Worm (Caenorhabditis elegans) whole organism, L2 larva: ENCODE results near the gene Y41E3.8.

Source experiments
- C34F6.9 ChIP-seq: fragments of 150-350 bp; optimal IDR thresholded peaks from 2 replicates; lab custom pipeline; 2014; ENCODE audit warnings: missing biosample characterization, missing genetic modification characterization
- R02D3.7 ChIP-seq: fragments of 150-350 bp; optimal IDR thresholded peaks from 2 replicates; lab custom pipeline; 2014; ENCODE audit warnings: missing biosample characterization, missing genetic modification characterization
- alr-1 ChIP-seq: fragments of 150-350 bp; optimal IDR thresholded peaks from 2 replicates; lab custom pipeline; 2014; ENCODE audit warnings: missing biosample characterization, missing genetic modification characterization
- aly-2 ChIP-seq: fragments of 150-350 bp; optimal IDR thresholded peaks from 2 replicates; lab custom pipeline; 2014; ENCODE audit warnings: missing biosample characterization, missing genetic modification characterization
- blmp-1 ChIP-seq: sonication (generic microtip); optimal IDR thresholded peaks from 2 replicates; lab custom pipeline; 2017; ENCODE audit warnings: missing genetic modification characterization, mild to moderate bottlenecking, missing compliant biosample characterization, antibody characterized with exemption, moderate library complexity; ENCODE audit not compliant: insufficient read depth
- ceh-16 ChIP-seq: fragments of 150-350 bp; optimal IDR thresholded peaks from 2 replicates; lab custom pipeline; 2014; ENCODE audit warnings: missing biosample characterization, missing genetic modification characterization
- ceh-82 ChIP-seq: fragments of 150-350 bp; optimal IDR thresholded peaks from 2 replicates; lab custom pipeline; 2014; ENCODE audit warnings: missing biosample characterization, missing genetic modification characterization
- crh-2 ChIP-seq: sonication (generic microtip); optimal IDR thresholded peaks from 2 replicates; lab custom pipeline; 2017; ENCODE audit warnings: missing biosample characterization, missing genetic modification characterization
- elt-1 ChIP-seq: fragments of 150-350 bp; optimal IDR thresholded peaks from 2 replicates; lab custom pipeline; 2014; ENCODE audit warnings: missing biosample characterization, missing genetic modification characterization
- elt-3 ChIP-seq: sonication (generic microtip); optimal IDR thresholded peaks from 2 replicates; lab custom pipeline; 2017; ENCODE audit warnings: missing biosample characterization, missing genetic modification characterization
- lin-39 ChIP-seq: fragments of 150-350 bp; optimal IDR thresholded peaks from 2 replicates; lab custom pipeline; 2014; ENCODE audit warnings: missing biosample characterization, missing genetic modification reagents, missing genetic modification characterization
- mab-5 ChIP-seq: fragments of 150-350 bp; optimal IDR thresholded peaks from 2 replicates; lab custom pipeline; 2014; ENCODE audit warnings: missing biosample characterization, missing genetic modification characterization
- mdl-1 ChIP-seq, 2 experiments: fragments of 150-350 bp in 1 of 2; sonication (generic microtip) in 1 of 2; optimal IDR thresholded peaks; 2 replicates each; lab custom pipeline; 2017; ENCODE audit warnings: missing biosample characterization in 2 of 2, missing genetic modification characterization in 2 of 2
- nhr-10 ChIP-seq: sonication (generic microtip); optimal IDR thresholded peaks from 2 replicates; lab custom pipeline; 2017; ENCODE audit warnings: missing biosample characterization, missing genetic modification characterization
- nhr-11 ChIP-seq: fragments of 150-350 bp; optimal IDR thresholded peaks from 2 replicates; lab custom pipeline; 2014; ENCODE audit warnings: missing biosample characterization, missing genetic modification characterization
- nhr-12 ChIP-seq: fragments of 150-350 bp; optimal IDR thresholded peaks from 2 replicates; lab custom pipeline; 2014; ENCODE audit warnings: missing biosample characterization, missing genetic modification characterization
- nhr-21 ChIP-seq: fragments of 150-350 bp; optimal IDR thresholded peaks from 2 replicates; lab custom pipeline; 2014; ENCODE audit warnings: missing biosample characterization, missing genetic modification characterization
- nhr-25 ChIP-seq: fragments of 150-350 bp; sonication (generic microtip); optimal IDR thresholded peaks from 3 replicates; lab custom pipeline; 2014; ENCODE audit warnings: missing biosample characterization, missing genetic modification characterization
- nhr-6 ChIP-seq: fragments of 150-350 bp; optimal IDR thresholded peaks from 2 replicates; lab custom pipeline; 2014; ENCODE audit warnings: missing biosample characterization, missing genetic modification characterization
- nhr-77 ChIP-seq: fragments of 150-350 bp; optimal IDR thresholded peaks from 2 replicates; lab custom pipeline; 2014; ENCODE audit warnings: missing biosample characterization, missing genetic modification characterization
- peb-1 ChIP-seq: fragments of 150-350 bp; optimal IDR thresholded peaks from 2 replicates; lab custom pipeline; 2014; ENCODE audit warnings: missing biosample characterization, missing genetic modification characterization
- skn-1 ChIP-seq: sonication (generic microtip); optimal IDR thresholded peaks from 2 replicates; lab custom pipeline; 2017; ENCODE audit warnings: missing biosample characterization, missing genetic modification characterization
- sma-3 ChIP-seq: sonication (generic microtip); optimal IDR thresholded peaks from 2 replicates; lab custom pipeline; 2016; ENCODE audit warnings: missing genetic modification reagents, missing genetic modification characterization, missing compliant biosample characterization
- sma-9 ChIP-seq, 2 experiments: fragments of 150-350 bp in 1 of 2; sonication (generic microtip) in 1 of 2; optimal IDR thresholded peaks; 2 replicates each; lab custom pipeline; 2014 to 2016; ENCODE audit warnings: missing genetic modification characterization in 2 of 2, mild to moderate bottlenecking in 1 of 2, missing biosample characterization in 1 of 2, missing compliant biosample characterization in 1 of 2, missing genetic modification reagents in 1 of 2, moderate library complexity in 1 of 2
- snpc-4 ChIP-seq: fragments of 150-350 bp; optimal IDR thresholded peaks from 2 replicates; lab custom pipeline; 2014; ENCODE audit warnings: missing biosample characterization, missing genetic modification characterization
- unc-55 ChIP-seq: fragments of 150-350 bp; sonication (generic microtip); optimal IDR thresholded peaks from 3 replicates; lab custom pipeline; 2014; ENCODE audit warnings: missing biosample characterization, missing genetic modification reagents, missing genetic modification characterization
- unc-62 ChIP-seq: fragments of 150-350 bp; optimal IDR thresholded peaks from 2 replicates; lab custom pipeline; 2014; ENCODE audit warnings: missing biosample characterization, missing genetic modification reagents, missing genetic modification characterization
- zag-1 ChIP-seq: fragments of 150-350 bp; optimal IDR thresholded peaks from 2 replicates; lab custom pipeline; 2014; ENCODE audit warnings: missing biosample characterization, missing genetic modification characterization
- ztf-1 ChIP-seq: fragments of 200-800 bp; sonication (Bioruptor generic); conservative IDR thresholded peaks from 2 replicates; pipeline ENCODE4 v1.3.6; 2022; ENCODE audit warnings: missing genetic modification characterization, missing compliant biosample characterization
- ztf-11 ChIP-seq: sonication (generic microtip); optimal IDR thresholded peaks from 2 replicates; lab custom pipeline; 2017; ENCODE audit warnings: missing biosample characterization, missing genetic modification characterization

Y41E3.8 gene

DNA sequence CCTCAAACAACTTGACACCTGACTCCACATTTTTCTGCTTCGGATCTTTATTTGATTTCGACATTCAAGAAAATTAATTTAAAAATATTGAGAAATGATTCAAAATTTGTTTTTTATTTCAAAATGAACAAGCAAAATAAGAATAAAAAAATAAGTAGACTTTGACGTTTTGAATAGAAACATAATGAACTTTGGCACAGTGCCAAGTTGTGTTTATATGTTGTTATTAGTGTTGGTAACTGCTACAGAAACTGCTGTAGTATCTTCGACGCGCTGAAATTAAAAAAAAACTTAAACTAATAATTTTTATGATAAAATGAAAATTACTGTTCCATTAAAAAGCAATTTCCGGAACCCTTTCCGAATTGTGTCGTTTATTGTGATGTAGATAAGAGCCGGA lies 36.9 kb upstream of the Y41E3.8 start, which contains the start of gene Y41E3.18:
TSS of gene Y41E3.18 (minus strand) at position 101 of the 400 bp plus-strand sequence.
- TF ChIP-seq alr-1 (tag; lab: Kevin White, UChicago) (no peak), nhr-6 (tag; lab: Kevin White, UChicago) (no peak), elt-1 (tag; lab: Kevin White, UChicago) (no peak)

DNA sequence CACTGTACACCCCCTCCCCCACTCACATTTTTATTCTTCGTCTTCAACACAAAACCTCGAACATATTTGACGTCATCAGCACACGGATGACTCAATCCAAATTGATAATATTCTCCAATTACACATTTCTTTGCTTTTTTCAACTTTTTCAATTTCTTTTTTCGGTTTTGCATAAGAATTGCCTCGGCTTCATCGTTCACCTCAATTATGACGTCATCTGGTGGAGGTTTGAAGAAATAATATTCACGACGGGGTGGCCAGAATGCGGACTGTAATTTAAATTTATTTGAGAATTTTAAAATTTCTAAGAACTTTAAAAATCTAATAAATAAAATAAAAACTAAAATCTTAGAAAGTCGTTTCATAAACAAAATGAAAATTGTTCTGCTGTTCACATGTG lies 35.0 kb upstream of the Y41E3.8 start:
- no peak for TF ChIP-seq nhr-21
- TF ChIP-seq nhr-10 (tag; lab: Kevin White, UChicago): no peak
- no peak for TF ChIP-seq nhr-11
- no peak for TF ChIP-seq crh-2 (tag; lab: Kevin White, UChicago)
- no peak for TF ChIP-seq ceh-16

DNA sequence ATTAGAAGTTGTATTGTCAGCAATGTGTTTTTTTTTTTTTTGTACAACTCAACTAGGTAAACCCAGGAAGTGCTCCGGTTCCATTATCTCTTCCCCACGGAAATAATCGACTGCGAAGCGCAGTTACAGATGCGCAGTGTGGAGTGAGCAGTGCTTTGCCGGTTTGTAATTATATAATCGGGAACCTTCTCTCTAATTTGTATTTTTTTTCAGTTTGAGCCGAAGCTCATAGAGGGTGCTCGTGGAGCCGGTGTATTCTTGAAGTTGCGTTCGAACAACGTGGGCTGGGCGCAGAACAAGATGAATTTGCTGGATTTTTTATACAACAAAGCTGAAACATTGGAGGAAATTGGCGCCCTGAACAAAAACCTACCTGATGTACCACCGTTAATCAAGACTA lies 29.2 kb upstream of the Y41E3.8 start, which contains the start of gene Y41E3.13:
TSS of gene Y41E3.13 (plus strand) at position 301 of the 400 bp plus-strand sequence.
- TF ChIP-seq R02D3.7 (tag; lab: Kevin White, UChicago): no peak
- TF ChIP-seq peb-1: no peak
- no peak for TF ChIP-seq ztf-1 (GFP tag; lab: Robert Waterston, UW)
- no peak for TF ChIP-seq unc-55 (GFP tag; lab: Kevin White, UChicago)
- TF ChIP-seq nhr-77: no peak
- TF ChIP-seq zag-1 (tag; lab: Kevin White, UChicago): no peak

DNA sequence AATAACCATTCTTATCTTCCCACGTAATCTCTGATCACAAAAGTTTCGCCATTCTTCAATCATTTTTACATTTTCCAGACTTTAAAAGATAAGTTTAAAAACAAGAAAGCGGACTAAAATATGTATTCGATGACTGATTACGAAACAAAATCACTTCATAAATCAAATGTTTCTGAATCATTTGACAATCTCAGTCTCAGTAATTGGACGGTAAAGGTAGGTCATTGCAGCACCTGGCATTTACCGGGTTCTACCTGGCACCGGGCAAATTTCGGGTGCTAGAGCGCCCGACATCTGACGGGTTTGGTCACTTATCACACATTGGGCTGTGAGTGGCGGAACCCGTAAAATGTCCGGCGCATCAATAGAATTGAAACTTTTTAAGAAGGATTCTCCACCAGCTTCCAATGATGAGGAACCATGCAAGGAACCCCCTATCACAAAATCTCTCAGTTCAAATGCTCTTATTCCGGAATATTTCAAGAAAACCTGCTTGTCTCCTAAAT lies 27.4 kb upstream of the Y41E3.8 start, which contains the start of gene Y41E3.19:
TSS of gene Y41E3.19 (plus strand) at position 51 of the 506 bp plus-strand sequence.
- no peak for TF ChIP-seq crh-2 (tag; lab: Kevin White, UChicago)
- TF ChIP-seq skn-1 (tag; lab: Kevin White, UChicago): no peak
- no peak for TF ChIP-seq sma-3 (GFP tag; lab: Kevin White, UChicago)
- TF ChIP-seq elt-3 (tag; lab: Kevin White, UChicago): no peak
- TF ChIP-seq mab-5 (tag; lab: Kevin White, UChicago): no peak
- TF ChIP-seq snpc-4 (tag; lab: Kevin White, UChicago): no peak

DNA sequence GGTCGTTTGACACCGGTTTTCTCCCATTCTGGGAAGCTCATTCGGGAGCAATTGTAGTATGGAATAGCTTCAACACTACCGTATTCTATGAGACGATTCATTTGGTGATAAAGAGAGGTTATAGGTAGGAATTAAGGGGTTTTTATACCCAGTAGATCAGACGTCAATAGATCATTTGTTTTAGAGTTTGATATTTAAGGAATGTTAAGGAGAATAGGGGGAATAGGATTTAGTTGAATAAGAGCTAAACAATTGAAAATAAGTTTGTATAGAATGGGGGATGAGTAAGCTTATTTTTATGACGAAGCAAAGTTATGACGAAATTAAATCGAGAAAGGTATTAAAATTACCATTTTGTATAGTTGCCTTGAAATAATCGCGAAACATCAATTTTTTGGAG lies 24.5 kb upstream of the Y41E3.8 start, which contains the start of gene srt-47:
TSS of gene srt-47 (minus strand) at position 101 of the 400 bp plus-strand sequence.
- no peak for TF ChIP-seq sma-3 (GFP tag; lab: Kevin White, UChicago)
- TF ChIP-seq C34F6.9 (tag; lab: Kevin White, UChicago): no peak
- TF ChIP-seq aly-2: no peak
- no peak for TF ChIP-seq nhr-77
- no peak for TF ChIP-seq ztf-11 (tag; lab: Kevin White, UChicago)
- no peak for TF ChIP-seq blmp-1
- TF ChIP-seq mdl-1 (tag; optimal IDR thresholded peaks at IDR 0.05; lab: Kevin White, UChicago): no peak
- no peak for TF ChIP-seq unc-62 (GFP tag; lab: Kevin White, UChicago)
- no peak for TF ChIP-seq R02D3.7 (tag; lab: Kevin White, UChicago)
- no peak for TF ChIP-seq ceh-82 (tag; lab: Kevin White, UChicago)
- no peak for TF ChIP-seq peb-1
- TF ChIP-seq unc-55 (GFP tag; lab: Kevin White, UChicago): no peak
- TF ChIP-seq nhr-25 (tag; lab: Kevin White, UChicago): no peak
- no peak for TF ChIP-seq nhr-21
- TF ChIP-seq sma-9 (GFP tag; optimal IDR thresholded peaks at IDR 0.05; lab: Kevin White, UChicago): no peak
- TF ChIP-seq sma-9 (tag; optimal IDR thresholded peaks at IDR 0.05; lab: Kevin White, UChicago): no peak
- no peak for TF ChIP-seq mab-5 (tag; lab: Kevin White, UChicago)
- no peak for TF ChIP-seq ceh-16

DNA sequence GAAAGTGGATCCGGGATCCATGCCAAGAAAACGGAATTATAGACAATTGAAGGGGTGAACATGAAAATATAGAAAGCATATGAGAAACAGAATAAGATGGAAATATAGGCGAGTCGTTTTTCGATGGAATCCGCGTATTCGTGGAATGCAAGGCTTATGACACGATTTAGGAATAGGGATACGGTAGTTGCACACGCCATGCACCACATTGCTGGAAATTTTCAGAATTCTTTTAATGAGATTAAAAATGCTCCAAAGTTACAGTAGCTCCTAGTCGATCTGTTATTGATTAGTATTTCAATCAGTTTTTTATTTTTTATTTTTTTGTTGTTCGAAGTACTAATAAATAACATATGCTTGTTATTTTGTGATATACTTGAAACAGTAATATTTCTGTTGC lies 22.3 kb upstream of the Y41E3.8 start:
- TF ChIP-seq unc-55 (GFP tag; lab: Kevin White, UChicago): no peak
- TF ChIP-seq nhr-6 (tag; lab: Kevin White, UChicago): no peak
- TF ChIP-seq lin-39 (tag; lab: Kevin White, UChicago): no peak
- no peak for TF ChIP-seq nhr-25 (tag; lab: Kevin White, UChicago)
- no peak for TF ChIP-seq nhr-12
